Fruit fly (Drosophila melanogaster) whole organism, embryonic: Measurements from ENCODE around the gene ppk13.
A peak's percentile ranks its signal among the peaks of the same experiment; 100 is the strongest.

Experiments
- Aef1 ChIP-seq: fragments of 200-800 bp; sonication (Bioruptor generic); IDR thresholded peaks from 3 replicates; pipeline ENCODE4 v1.3.6; 2022; ENCODE audit warnings: missing biosample characterization, missing genetic modification characterization
- Blimp-1 ChIP-seq: fragments of 200-800 bp; sonication (Bioruptor generic); optimal IDR thresholded peaks from 3 replicates; lab custom pipeline; 2018; ENCODE audit warnings: missing biosample characterization, missing genetic modification characterization, mild to moderate bottlenecking, moderate library complexity, missing genetic modification reagents
- CG10274 ChIP-seq: fragments of 200-800 bp; sonication (Bioruptor generic); optimal IDR thresholded peaks from 3 replicates; lab custom pipeline; 2017; ENCODE audit warnings: missing biosample characterization, mild to moderate bottlenecking, missing genetic modification characterization
- CG10321 ChIP-seq: fragments of 200-800 bp; sonication (Bioruptor generic); IDR thresholded peaks from 2 replicates; pipeline ENCODE4 v1.3.6; 2022; ENCODE audit warnings: missing biosample characterization, missing genetic modification characterization
- CG12744 ChIP-seq: fragments of 200-800 bp; sonication (Bioruptor generic); optimal IDR thresholded peaks from 2 replicates; lab custom pipeline; 2016; ENCODE audit warnings: missing biosample characterization, missing genetic modification characterization
- CG14050 ChIP-seq: fragments of 200-800 bp; sonication (Bioruptor generic); IDR thresholded peaks from 3 replicates; pipeline ENCODE4 v1.3.6; 2022; ENCODE audit warnings: missing biosample characterization, missing genetic modification characterization
- CG14710 ChIP-seq: fragments of 200-800 bp; sonication (Bioruptor generic); optimal IDR thresholded peaks from 3 replicates; lab custom pipeline; 2019; ENCODE audit warnings: missing biosample characterization, mild to moderate bottlenecking, missing genetic modification characterization, moderate library complexity
- CG1602 ChIP-seq: fragments of 200-800 bp; sonication (Bioruptor generic); optimal IDR thresholded peaks from 3 replicates; lab custom pipeline; 2016; ENCODE audit warnings: missing biosample characterization, missing genetic modification characterization
- CG1647 ChIP-seq: fragments of 200-800 bp; sonication (Bioruptor generic); optimal IDR thresholded peaks from 3 replicates; lab custom pipeline; 2016; ENCODE audit warnings: missing biosample characterization, missing genetic modification characterization
- CG17359 ChIP-seq: fragments of 200-800 bp; sonication (Bioruptor generic); optimal IDR thresholded peaks from 3 replicates; lab custom pipeline; 2018; ENCODE audit warnings: missing biosample characterization, mild to moderate bottlenecking, missing genetic modification characterization, moderate library complexity
- CG33557 ChIP-seq: fragments of 200-800 bp; sonication (Bioruptor generic); optimal IDR thresholded peaks from 2 replicates; lab custom pipeline; 2019; ENCODE audit warnings: missing biosample characterization, mild to moderate bottlenecking, missing genetic modification characterization, moderate library complexity
- CG4707 ChIP-seq: fragments of 200-800 bp; sonication (Bioruptor generic); optimal IDR thresholded peaks from 2 replicates; lab custom pipeline; 2018; ENCODE audit warnings: missing biosample characterization, mild to moderate bottlenecking, missing genetic modification characterization, moderate library complexity
- CG4730 ChIP-seq: fragments of 200-800 bp; sonication (Bioruptor generic); IDR thresholded peaks from 2 replicates; pipeline ENCODE4 v1.3.6; 2022; ENCODE audit warnings: missing biosample characterization, missing genetic modification characterization
- CG5245 ChIP-seq: fragments of 200-800 bp; sonication (Bioruptor generic); optimal IDR thresholded peaks from 3 replicates; lab custom pipeline; 2016; ENCODE audit warnings: missing biosample characterization, missing genetic modification characterization
- CG6689 ChIP-seq: fragments of 200-800 bp; sonication (Bioruptor generic); IDR thresholded peaks from 2 replicates; pipeline ENCODE4 v1.3.6; 2022; ENCODE audit warnings: missing biosample characterization, missing genetic modification characterization
- CG7987 ChIP-seq: fragments of 200-800 bp; sonication (Bioruptor generic); optimal IDR thresholded peaks from 2 replicates; lab custom pipeline; 2018; ENCODE audit warnings: missing biosample characterization, mild to moderate bottlenecking, missing genetic modification characterization, moderate library complexity
- CG8281 ChIP-seq: fragments of 200-800 bp; sonication (Bioruptor generic); optimal IDR thresholded peaks from 2 replicates; lab custom pipeline; 2018; ENCODE audit warnings: missing biosample characterization, mild to moderate bottlenecking, missing genetic modification characterization, moderate library complexity
- CG8944 ChIP-seq: fragments of 200-800 bp; sonication (Bioruptor generic); optimal IDR thresholded peaks from 3 replicates; lab custom pipeline; 2016; ENCODE audit warnings: missing biosample characterization, missing genetic modification characterization
- CG9797 ChIP-seq: fragments of 200-800 bp; sonication (Bioruptor generic); optimal IDR thresholded peaks from 3 replicates; lab custom pipeline; 2018; ENCODE audit warnings: missing biosample characterization, mild to moderate bottlenecking, missing genetic modification characterization
- CrebB ChIP-seq: fragments of 200-800 bp; sonication (Bioruptor generic); optimal IDR thresholded peaks from 3 replicates; lab custom pipeline; 2018; ENCODE audit warnings: missing biosample characterization, mild to moderate bottlenecking, missing genetic modification characterization
- GATAe ChIP-seq: fragments of 200-800 bp; sonication (Bioruptor generic); conservative IDR thresholded peaks from 2 replicates; pipeline ENCODE4 v1.3.6; 2022; ENCODE audit warnings: missing biosample characterization, missing genetic modification characterization
- Hr51 ChIP-seq, 2 experiments: fragments of 200-800 bp; sonication (Bioruptor generic); optimal IDR thresholded peaks; 2 replicates in 1 of 2; 3 replicates in 1 of 2; lab custom pipeline; 2016 to 2018; ENCODE audit warnings: missing biosample characterization in 2 of 2, missing genetic modification characterization in 2 of 2, mild to moderate bottlenecking in 1 of 2, moderate library complexity in 1 of 2
- Hr78 ChIP-seq, 2 experiments: fragments of 200-800 bp in 1 of 2; fragments of >200 bp in 1 of 2; sonication (Bioruptor generic) in 1 of 2; optimal IDR thresholded peaks; 2 replicates each; lab custom pipeline; 2017 to 2019; ENCODE audit warnings: missing biosample characterization in 2 of 2, missing genetic modification characterization in 2 of 2, mild to moderate bottlenecking in 1 of 2, moderate library complexity in 1 of 2
- Hsf ChIP-seq: fragments of 200-800 bp; sonication (Bioruptor generic); optimal IDR thresholded peaks from 3 replicates; lab custom pipeline; 2016; ENCODE audit warnings: missing biosample characterization, missing genetic modification characterization
- Kr ChIP-seq: fragments of 200-800 bp; sonication (Bioruptor generic); optimal IDR thresholded peaks from 2 replicates; lab custom pipeline; 2017; ENCODE audit warnings: missing biosample characterization, mild to moderate bottlenecking, missing genetic modification characterization
- NC2α ChIP-seq: fragments of 200-800 bp; sonication (Bioruptor generic); optimal IDR thresholded peaks from 2 replicates; lab custom pipeline; 2016; ENCODE audit warnings: missing biosample characterization, missing genetic modification characterization
- Nf-YC ChIP-seq: fragments of 200-800 bp; optimal IDR thresholded peaks from 3 replicates; lab custom pipeline; 2019; ENCODE audit warnings: missing biosample characterization, mild to moderate bottlenecking, missing genetic modification characterization, moderate library complexity
- Rfx ChIP-seq: fragments of 200-800 bp; sonication (Bioruptor generic); IDR thresholded peaks from 2 replicates; pipeline ENCODE4 v1.3.6; 2022; ENCODE audit warnings: missing biosample characterization, missing genetic modification characterization
- Scr ChIP-seq: fragments of 200-800 bp; sonication (Bioruptor generic); IDR thresholded peaks from 2 replicates; pipeline ENCODE4 v1.3.6; 2022; ENCODE audit warnings: missing biosample characterization, missing genetic modification characterization; ENCODE audit not compliant: partially characterized antibody
- Trl ChIP-seq, 3 experiments: fragments of >200 bp in 2 of 3; fragments of 200-800 bp in 1 of 3; sonication (Bioruptor generic) in 1 of 3; optimal IDR thresholded peaks; 2 replicates in 1 of 3; 3 replicates in 2 of 3; lab custom pipeline; 2016 to 2017; ENCODE audit warnings: missing biosample characterization in 1 of 3, missing genetic modification characterization in 1 of 3
- Xrp1 ChIP-seq: fragments of 200-800 bp; sonication (Bioruptor generic); IDR thresholded peaks from 2 replicates; pipeline ENCODE4 v1.3.6; 2022; ENCODE audit warnings: missing biosample characterization, missing genetic modification characterization
- abd-A ChIP-seq: fragments of 200-800 bp; sonication (Bioruptor generic); optimal IDR thresholded peaks from 3 replicates; lab custom pipeline; 2019; ENCODE audit warnings: missing biosample characterization, mild to moderate bottlenecking, missing genetic modification characterization, moderate library complexity
- az2 ChIP-seq: fragments of 200-800 bp; sonication (Bioruptor generic); optimal IDR thresholded peaks from 3 replicates; lab custom pipeline; 2016; ENCODE audit warnings: missing biosample characterization, missing genetic modification characterization
- bab2 ChIP-seq: fragments of 200-800 bp; sonication (Bioruptor generic); optimal IDR thresholded peaks from 2 replicates; lab custom pipeline; 2016; ENCODE audit warnings: missing biosample characterization, missing genetic modification characterization
- bsh ChIP-seq, 2 experiments: fragments of 200-800 bp; sonication (Bioruptor generic); optimal IDR thresholded peaks; 2 replicates each; lab custom pipeline; 2017 to 2018; ENCODE audit warnings: mild to moderate bottlenecking in 2 of 2, missing biosample characterization in 2 of 2, missing genetic modification characterization in 2 of 2, moderate library complexity in 1 of 2
- crp ChIP-seq, 2 experiments: fragments of 200-800 bp; sonication (Bioruptor generic); optimal IDR thresholded peaks; 2 replicates in 1 of 2; 3 replicates in 1 of 2; lab custom pipeline; 2017; ENCODE audit warnings: missing biosample characterization in 2 of 2, missing genetic modification characterization in 2 of 2, mild to moderate bottlenecking in 1 of 2, moderate library complexity in 1 of 2
- dan ChIP-seq: fragments of 200-800 bp; sonication (Bioruptor generic); IDR thresholded peaks from 2 replicates; pipeline ENCODE4 v1.3.6; 2022; ENCODE audit warnings: missing biosample characterization, missing genetic modification characterization
- gem ChIP-seq: fragments of 200-800 bp; sonication (Bioruptor generic); optimal IDR thresholded peaks from 2 replicates; lab custom pipeline; 2019; ENCODE audit warnings: missing biosample characterization, mild to moderate bottlenecking, missing genetic modification characterization, moderate library complexity
- lbe ChIP-seq: fragments of 200-800 bp; sonication (Bioruptor generic); optimal IDR thresholded peaks from 2 replicates; lab custom pipeline; 2016; ENCODE audit warnings: missing biosample characterization, mild to moderate bottlenecking, missing genetic modification characterization
- lilli ChIP-seq: fragments of 200-800 bp; sonication (Bioruptor generic); optimal IDR thresholded peaks from 3 replicates; lab custom pipeline; 2016; ENCODE audit warnings: missing biosample characterization, missing genetic modification characterization
- lmd ChIP-seq: fragments of 200-800 bp; sonication (Bioruptor generic); IDR thresholded peaks from 2 replicates; pipeline ENCODE4 v1.3.6; 2022; ENCODE audit warnings: missing biosample characterization, missing genetic modification characterization
- nerfin-1 ChIP-seq: fragments of 200-800 bp; sonication (Bioruptor generic); optimal IDR thresholded peaks from 3 replicates; lab custom pipeline; 2019; ENCODE audit warnings: missing biosample characterization, mild to moderate bottlenecking, missing genetic modification characterization, moderate library complexity
- psq ChIP-seq: fragments of 200-800 bp; sonication (Bioruptor generic); optimal IDR thresholded peaks from 2 replicates; lab custom pipeline; 2017; ENCODE audit warnings: missing biosample characterization, missing genetic modification characterization
- schlank ChIP-seq: fragments of 200-800 bp; sonication (Bioruptor generic); optimal IDR thresholded peaks from 2 replicates; lab custom pipeline; 2018; ENCODE audit warnings: missing biosample characterization, mild to moderate bottlenecking, missing genetic modification characterization
- sima ChIP-seq: fragments of 200-800 bp; sonication (Bioruptor generic); optimal IDR thresholded peaks from 2 replicates; lab custom pipeline; 2016; ENCODE audit warnings: missing biosample characterization, missing genetic modification characterization
- slbo ChIP-seq: fragments of 200-800 bp; sonication (Bioruptor generic); IDR thresholded peaks from 2 replicates; pipeline ENCODE4 v1.3.6; 2022; ENCODE audit warnings: missing biosample characterization, missing genetic modification characterization
- sqz ChIP-seq: fragments of 200-800 bp; sonication (Bioruptor generic); optimal IDR thresholded peaks from 3 replicates; lab custom pipeline; 2018; ENCODE audit warnings: missing biosample characterization, mild to moderate bottlenecking, missing genetic modification characterization
- stwl ChIP-seq: fragments of 200-800 bp; sonication (Bioruptor generic); optimal IDR thresholded peaks from 3 replicates; lab custom pipeline; 2018; ENCODE audit warnings: missing biosample characterization, mild to moderate bottlenecking, missing genetic modification characterization, moderate library complexity
- trh ChIP-seq: fragments of 200-800 bp; sonication (Bioruptor generic); optimal IDR thresholded peaks from 2 replicates; lab custom pipeline; 2016; ENCODE audit warnings: missing biosample characterization, missing genetic modification characterization
- zfh1 ChIP-seq: fragments of 200-800 bp; sonication (Bioruptor generic); IDR thresholded peaks from 3 replicates; pipeline ENCODE4 v1.3.6; 2022; ENCODE audit warnings: missing biosample characterization, missing genetic modification characterization

ppk13 gene

DNA sequence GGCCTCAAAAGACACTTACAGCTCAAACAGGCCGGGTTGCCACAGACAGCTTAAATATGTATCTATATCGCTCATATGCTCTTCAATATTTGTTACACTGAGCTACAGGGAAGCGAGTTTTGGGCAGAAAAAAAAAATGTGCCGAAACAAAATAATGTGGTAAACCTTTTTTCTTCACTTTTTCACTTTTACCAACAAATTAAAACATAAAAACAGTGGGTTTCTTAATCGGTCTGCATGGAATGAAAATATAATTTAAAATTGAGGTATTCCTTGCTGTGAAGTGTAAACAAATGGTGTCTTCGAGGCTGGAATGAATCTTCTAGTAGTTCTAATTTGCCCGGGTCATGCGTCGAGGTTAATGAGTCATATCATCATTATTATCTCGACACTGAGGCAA, 49.8 kb downstream of the ppk13 start (continued):
- TF ChIP-seq Hsf (peak; percentile 61), az2 (GFP tag; lab: Kevin White, UChicago) (peak; percentile 49), abd-A (tag; lab: Kevin White, UChicago) (no peak), Hr51 (GFP tag; optimal IDR thresholded peaks at IDR 0.05; lab: Kevin White, UChicago) (peak in 1 of 2 experiments; percentile 69), CG4730 (no peak), CG1602 (peak; percentile 49), lmd (GFP tag; lab: Robert Waterston, UW) (peak; percentile 71), Kr (GFP tag; lab: Kevin White, UChicago) (no peak), sima (GFP tag; lab: Kevin White, UChicago) (peak; percentile 4), lbe (GFP tag; lab: Kevin White, UChicago) (no peak), CG10274 (GFP tag; lab: Kevin White, UChicago) (peak; percentile 0), CG10321 (0 out of 2 replicates have a peak, but pooled peaks have one; percentile 23), CG14710 (tag; lab: Kevin White, UChicago) (peak; percentile 54), CG17359 (tag; lab: Kevin White, UChicago) (peak; percentile 61), schlank (tag; lab: Kevin White, UChicago) (peak; percentile 9), trh (GFP tag; lab: Kevin White, UChicago) (no peak), gem (tag; lab: Kevin White, UChicago) (peak; percentile 81), Hr78 (GFP tag; optimal IDR thresholded peaks at IDR 0.05; lab: Kevin White, UChicago) (peak in 1 of 2 experiments; percentile 52), CG33557 (no peak), CG8944 (GFP tag; lab: Kevin White, UChicago) (peak; percentile 46), Aef1 (GFP tag; lab: Robert Waterston, UW) (peak; percentile 30; the same call in 1 of the 3 replicates), NC2α (peak; percentile 24), Scr (GFP tag; lab: Robert Waterston, UW) (no peak), CG4707 (peak; percentile 25), crp (GFP tag; optimal IDR thresholded peaks at IDR 0.05; lab: Kevin White, UChicago) (no peak), slbo (peak; percentile 75), Trl (optimal IDR thresholded peaks at IDR 0.05; lab: Kevin White, UChicago) (no peak), Trl (GFP tag; optimal IDR thresholded peaks at IDR 0.05; lab: Kevin White, UChicago) (peak; percentile 49), dan (no peak), Rfx (peak; percentile 71), Nf-YC (tag; lab: Kevin White, UChicago) (no peak), bab2 (GFP tag; lab: Kevin White, UChicago) (peak; percentile 62), sqz (no peak), CG14050 (peak; percentile 50; the same call in 2 of the 3 replicates), CG6689 (GFP tag; lab: Robert Waterston, UW) (peak; percentile 72), nerfin-1 (tag; lab: Kevin White, UChicago) (peak; percentile 11), lilli (peak; percentile 72), bsh (GFP tag; optimal IDR thresholded peaks at IDR 0.05; lab: Kevin White, UChicago) (peak in 1 of 2 experiments; percentile 79), CrebB (peak; percentile 17), CG5245 (GFP tag; lab: Kevin White, UChicago) (peak; percentile 13), Xrp1 (GFP tag; lab: Robert Waterston, UW) (peak; percentile 83), GATAe (GFP tag; lab: Robert Waterston, UW) (no peak), psq (GFP tag; lab: Kevin White, UChicago) (no peak), CG7987 (GFP tag; lab: Kevin White, UChicago) (no peak), Blimp-1 (GFP tag; lab: Kevin White, UChicago) (peak; percentile 78), CG12744 (GFP tag; lab: Kevin White, UChicago) (peak; percentile 13), CG8281 (peak; percentile 50), stwl (tag; lab: Kevin White, UChicago) (no peak), CG9797 (GFP tag; lab: Kevin White, UChicago) (no peak), CG1647 (GFP tag; lab: Kevin White, UChicago) (peak; percentile 16), zfh1 (peak; percentile 72)
